Fruit fly (Drosophila melanogaster): ENCODE data around the gene ATPsynGL.

The ATPsynGL gene

dm6 chr2L:7777979-7778692 is 31.1 kb downstream of the ATPsynGL start, which contains the start of gene CG7179:
Gene CG7179 (minus strand): TSS chr2L:7778029.
- TF ChIP-seq dpn (GFP tag; optimal IDR thresholded peaks at IDR 0.05) (no peak), Fer2 (tag; optimal IDR thresholded peaks at IDR 0.05) (peak; percentile 30), Dip2 (GFP tag; IDR thresholded peaks at IDR 0.05) (no peak), lab (GFP tag; optimal IDR thresholded peaks at IDR 0.05) (peak; percentile 61), CG3407 (GFP tag; optimal IDR thresholded peaks at IDR 0.05) (no peak), gcm (GFP tag; optimal IDR thresholded peaks at IDR 0.05) (no peak), seq (GFP tag; IDR thresholded peaks at IDR 0.05) (no peak), Opbp (GFP tag; IDR thresholded peaks at IDR 0.05; ENCODE audit: partially characterized antibody) (no peak), CG3281 (GFP tag; optimal IDR thresholded peaks at IDR 0.05) (peak; percentile 57), Sox102F (GFP tag; optimal IDR thresholded peaks at IDR 0.05) (peak; percentile 0), Mrtf (GFP tag; IDR thresholded peaks at IDR 0.05) (no peak), cg (GFP tag; optimal IDR thresholded peaks at IDR 0.05) (no peak), CG12071 (GFP tag; optimal IDR thresholded peaks at IDR 0.05) (peak; percentile 26), sens (GFP tag) (peak; percentile 83), ash1 (GFP tag; optimal IDR thresholded peaks at IDR 0.05) (no peak), CG1233 (GFP tag; optimal IDR thresholded peaks at IDR 0.05) (peak; percentile 14), ewg (GFP tag; optimal IDR thresholded peaks at IDR 0.05) (no peak), CG13894 (tag; optimal IDR thresholded peaks at IDR 0.05) (peak; percentile 43), PHDP (tag; optimal IDR thresholded peaks at IDR 0.05) (peak; percentile 25), CG2678 (tag; optimal IDR thresholded peaks at IDR 0.05) (peak; percentile 72), sna (GFP tag; IDR thresholded peaks at IDR 0.05; ENCODE audit: partially characterized antibody) (no peak), tap (tag; optimal IDR thresholded peaks at IDR 0.05) (no peak), Nf-YC (tag; optimal IDR thresholded peaks at IDR 0.05) (no peak), fd3F (GFP tag; optimal IDR thresholded peaks at IDR 0.05) (peak; percentile 18), CG7745 (tag; optimal IDR thresholded peaks at IDR 0.05) (no peak), Antp (GFP tag; optimal IDR thresholded peaks at IDR 0.05) (no peak), dmrt99B (tag; optimal IDR thresholded peaks at IDR 0.05) (peak; percentile 32), Meics (GFP tag; optimal IDR thresholded peaks at IDR 0.05) (peak; percentile 51), ATbp (GFP tag; optimal IDR thresholded peaks at IDR 0.05) (peak; percentile 38), HHEX (GFP tag; optimal IDR thresholded peaks at IDR 0.05) (peak; percentile 38), CG7839 (tag; optimal IDR thresholded peaks at IDR 0.05) (peak; percentile 25), ci (GFP tag; IDR thresholded peaks at IDR 0.05) (0 out of 3 replicates have a peak, but pooled peaks have one; percentile 11), Ravus (GFP tag; IDR thresholded peaks at IDR 0.05) (no peak), Dad (GFP tag; optimal IDR thresholded peaks at IDR 0.05) (no peak), Pdp1 (GFP tag; optimal IDR thresholded peaks at IDR 0.05) (peak in 1 of 2 experiments; percentile 62), CG8290 (GFP tag; optimal IDR thresholded peaks at IDR 0.05) (no peak), CG8290 (tag; optimal IDR thresholded peaks at IDR 0.05) (peak in 1 of 2 experiments; percentile 41), CG9817 (tag; optimal IDR thresholded peaks at IDR 0.05) (peak; percentile 6), CG4328 (GFP tag; optimal IDR thresholded peaks at IDR 0.05) (peak; percentile 1), sc (optimal IDR thresholded peaks at IDR 0.05) (no peak), sc (GFP tag; optimal IDR thresholded peaks at IDR 0.05) (no peak), CG12236 (GFP tag; optimal IDR thresholded peaks at IDR 0.05) (no peak), scrt (GFP tag; optimal IDR thresholded peaks at IDR 0.05) (peak; percentile 35), dimm (GFP tag; IDR thresholded peaks at IDR 0.05) (no peak), gem (tag; optimal IDR thresholded peaks at IDR 0.05) (peak; percentile 27), Atf-2 (GFP tag; optimal IDR thresholded peaks at IDR 0.05) (no peak), dati (GFP tag; IDR thresholded peaks at IDR 0.05) (no peak), chinmo (GFP tag; IDR thresholded peaks at IDR 0.05; ENCODE audit: partially characterized antibody) (no peak), Blimp-1 (GFP tag; optimal IDR thresholded peaks at IDR 0.05) (no peak)

All from whole organism, embryonic.